Fruit fly (Drosophila melanogaster): ENCODE data around the gene betaTub85D.

Gene betaTub85D

dm6 chr3R:9428988-9429387 lies 18.9 kb upstream of the betaTub85D start (continued):
- TF ChIP-seq CG18619 (GFP tag; optimal IDR thresholded peaks at IDR 0.05) (peak; percentile 69), CG2199 (GFP tag; IDR thresholded peaks at IDR 0.05) (no peak; the same call in 1 of the 3 replicates), CG43689 (GFP tag; IDR thresholded peaks at IDR 0.05) (0 out of 2 replicates have a peak, but pooled peaks have one; percentile 7), Ssrp (tag; optimal IDR thresholded peaks at IDR 0.05) (peak; percentile 4), Hr78 (GFP tag; optimal IDR thresholded peaks at IDR 0.05) (peak in 1 of 2 experiments; percentile 58), NC2β (GFP tag; optimal IDR thresholded peaks at IDR 0.05) (peak; percentile 46), CG15696 (tag; optimal IDR thresholded peaks at IDR 0.05) (peak; percentile 58), CG1024 (GFP tag; IDR thresholded peaks at IDR 0.05) (peak; percentile 2; the same call in 1 of the 2 replicates), CG5953 (GFP tag; IDR thresholded peaks at IDR 0.05) (peak; percentile 67; the same call in 1 of the 2 replicates), CG14965 (GFP tag; optimal IDR thresholded peaks at IDR 0.05; ENCODE audit: borderline replicate concordance) (no peak), PHDP (tag; optimal IDR thresholded peaks at IDR 0.05) (peak; percentile 73), CG3726 (GFP tag; IDR thresholded peaks at IDR 0.05) (no peak), en (GFP tag; optimal IDR thresholded peaks at IDR 0.05) (no peak), eyg (GFP tag; optimal IDR thresholded peaks at IDR 0.05) (peak; percentile 56), Dek (tag; optimal IDR thresholded peaks at IDR 0.05) (peak; percentile 68), CG17829 (tag; optimal IDR thresholded peaks at IDR 0.05) (peak; percentile 53), Ets97D (GFP tag; optimal IDR thresholded peaks at IDR 0.05) (no peak), Scr (GFP tag; IDR thresholded peaks at IDR 0.05; ENCODE audit: partially characterized antibody) (no peak), Taf1 (GFP tag; IDR thresholded peaks at IDR 0.05) (peak; percentile 41; the same call in 1 of the 2 replicates), Trl (optimal IDR thresholded peaks at IDR 0.05) (no peak), Trl (GFP tag; optimal IDR thresholded peaks at IDR 0.05) (peak; percentile 32), CG8281 (tag; optimal IDR thresholded peaks at IDR 0.05) (peak; percentile 50), CG8944 (GFP tag; optimal IDR thresholded peaks at IDR 0.05) (peak; percentile 51), CG4820 (GFP tag; optimal IDR thresholded peaks at IDR 0.05) (peak; percentile 16), Six4 (GFP tag; optimal IDR thresholded peaks at IDR 0.05) (peak; percentile 34), zfh2 (GFP tag; optimal IDR thresholded peaks at IDR 0.05) (peak; percentile 53), CG6683 (GFP tag; optimal IDR thresholded peaks at IDR 0.05) (peak; percentile 64), fru (optimal IDR thresholded peaks at IDR 0.05) (no peak), CG11695 (GFP tag; IDR thresholded peaks at IDR 0.05) (no peak), pita (GFP tag; optimal IDR thresholded peaks at IDR 0.05) (no peak), CG2875 (GFP tag; optimal IDR thresholded peaks at IDR 0.05) (no peak), slp2 (GFP tag; optimal IDR thresholded peaks at IDR 0.05) (no peak), jumu (GFP tag; optimal IDR thresholded peaks at IDR 0.05) (peak; percentile 34), CG34422 (GFP tag; IDR thresholded peaks at IDR 0.05) (peak; percentile 60; the same call in 1 of the 3 replicates), CG17186 (GFP tag; optimal IDR thresholded peaks at IDR 0.05) (no peak), CG9797 (GFP tag; optimal IDR thresholded peaks at IDR 0.05) (no peak), usp (GFP tag; optimal IDR thresholded peaks at IDR 0.05) (no peak), eve (GFP tag; optimal IDR thresholded peaks at IDR 0.05) (peak in 1 of 2 experiments; percentile 84), HLH54F (GFP tag; optimal IDR thresholded peaks at IDR 0.05) (peak; percentile 64), grau (tag; optimal IDR thresholded peaks at IDR 0.05) (peak; percentile 78), CG10321 (GFP tag; IDR thresholded peaks at IDR 0.05) (no peak), CG11247 (GFP tag; IDR thresholded peaks at IDR 0.05) (peak; percentile 42; the same call in 1 of the 2 replicates), Oli (tag; optimal IDR thresholded peaks at IDR 0.05) (no peak), vnd (GFP tag; IDR thresholded peaks at IDR 0.05; ENCODE audit: partially characterized antibody) (no peak), CG12236 (GFP tag; optimal IDR thresholded peaks at IDR 0.05) (no peak), Myb (GFP tag; optimal IDR thresholded peaks at IDR 0.05) (peak; percentile 51), CG42726 (GFP tag; IDR thresholded peaks at IDR 0.05; ENCODE audit: partially characterized antibody) (no peak), fd3F (GFP tag; optimal IDR thresholded peaks at IDR 0.05) (peak; percentile 38), sob (GFP tag; IDR thresholded peaks at IDR 0.05) (peak; percentile 77), CG15269 (tag; optimal IDR thresholded peaks at IDR 0.05) (peak; percentile 82), zen (tag; optimal IDR thresholded peaks at IDR 0.05) (no peak)

All from whole organism, embryonic.